Worm (Caenorhabditis elegans): ENCODE data around the gene srbc-1.

DNA sequence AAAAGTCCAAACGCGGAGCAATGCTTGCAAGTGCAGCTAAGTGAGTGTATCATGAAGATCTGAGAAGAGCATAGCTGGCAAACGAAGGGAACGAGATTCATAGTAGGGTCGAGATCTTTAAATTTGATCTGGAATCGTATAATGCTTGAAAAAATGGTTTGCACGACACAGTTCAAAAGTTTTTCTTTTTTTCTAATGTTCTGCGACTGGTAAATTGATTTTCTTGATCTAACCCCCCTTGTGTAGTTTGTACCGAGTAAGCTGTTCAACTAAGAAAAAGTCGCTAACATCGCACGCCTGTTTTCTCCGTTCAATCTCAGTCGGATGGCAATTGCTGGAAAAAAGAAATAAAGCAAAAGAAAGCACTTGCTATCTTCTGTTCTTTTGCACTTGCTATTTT is 18.6 kb upstream of the srbc-1 start, which contains the start of gene C17B7.14:
- TF ChIP-seq nhr-77 (tag; optimal IDR thresholded peaks at IDR 0.05) (no peak), tbx-2 (tag; optimal IDR thresholded peaks at IDR 0.05) (no peak), pha-4 (tag; optimal IDR thresholded peaks at IDR 0.05) (no peak), lin-39 (tag; optimal IDR thresholded peaks at IDR 0.05) (no peak), fos-1 (tag; optimal IDR thresholded peaks at IDR 0.05) (no peak), mdl-1 (tag; optimal IDR thresholded peaks at IDR 0.05) (no peak), ceh-16 (tag; optimal IDR thresholded peaks at IDR 0.05) (no peak), zag-1 (tag; optimal IDR thresholded peaks at IDR 0.05) (no peak), elt-3 (tag; optimal IDR thresholded peaks at IDR 0.05) (no peak), egl-27 (tag; optimal IDR thresholded peaks at IDR 0.05) (no peak), nhr-23 (tag; optimal IDR thresholded peaks at IDR 0.05) (no peak), elt-1 (tag; optimal IDR thresholded peaks at IDR 0.05) (no peak)
